Worm (Caenorhabditis elegans) whole organism, L1 larva: ENCODE results near the gene nhr-260.

Source experiments
- ceh-82 ChIP-seq, 3 experiments: fragments of 150-350 bp in 1 of 3; sonication (generic microtip) in 2 of 3; optimal IDR thresholded peaks; 2 replicates each; lab custom pipeline; 2014 to 2017; ENCODE audit warnings: missing biosample characterization in 3 of 3, missing genetic modification characterization in 3 of 3
- ces-1 ChIP-seq: fragments of 150-350 bp; optimal IDR thresholded peaks from 2 replicates; lab custom pipeline; 2014; ENCODE audit warnings: missing biosample characterization, missing genetic modification reagents, missing genetic modification characterization
- fkh-4 ChIP-seq: sonication (generic microtip); optimal IDR thresholded peaks from 2 replicates; lab custom pipeline; 2016; ENCODE audit warnings: missing compliant biosample characterization, missing genetic modification characterization, borderline replicate concordance
- nhr-11 ChIP-seq: fragments of 150-350 bp; optimal IDR thresholded peaks from 2 replicates; lab custom pipeline; 2014; ENCODE audit warnings: missing biosample characterization, missing genetic modification characterization
- nhr-237 ChIP-seq: fragments of 150-350 bp; optimal IDR thresholded peaks from 2 replicates; lab custom pipeline; 2014; ENCODE audit warnings: missing biosample characterization, missing genetic modification characterization
- ztf-11 ChIP-seq, 2 experiments: sonication (generic microtip); optimal IDR thresholded peaks; 2 replicates each; lab custom pipeline; 2016 to 2017; ENCODE audit warnings: missing genetic modification characterization in 2 of 2, missing biosample characterization in 1 of 2, missing compliant biosample characterization in 1 of 2

- TF ChIP-seq ztf-11 (tag; optimal IDR thresholded peaks at IDR 0.05; lab: Kevin White, UChicago) (no peak), fkh-4 (tag; lab: Kevin White, UChicago) (no peak), ces-1 (GFP tag; lab: Kevin White, UChicago) (no peak), ceh-82 (tag; optimal IDR thresholded peaks at IDR 0.05; lab: Kevin White, UChicago) (no peak), nhr-237 (tag; lab: Kevin White, UChicago) (no peak), nhr-11 (tag; lab: Kevin White, UChicago) (no peak)
Measured at ce11 chrV:1472569-1472968, 38.9 kb downstream of the nhr-260 start.
